Worm (Caenorhabditis elegans) whole organism, mixed stage, embryonic: ENCODE measurements around the gene F36F12.2.

Experiments
- lin-32 ChIP-seq: fragments of 200-800 bp; sonication (Bioruptor generic); optimal IDR thresholded peaks from 2 replicates; lab custom pipeline; 2018; ENCODE audit warnings: mild to moderate bottlenecking, missing genetic modification characterization, missing compliant biosample characterization
- mep-1 ChIP-seq: fragments of 150-350 bp; optimal IDR thresholded peaks from 2 replicates; lab custom pipeline; 2017; ENCODE audit warnings: missing biosample characterization, missing genetic modification reagents, missing genetic modification characterization, inconsistent platforms
- nhr-76 ChIP-seq: sonication (generic microtip); optimal IDR thresholded peaks from 2 replicates; lab custom pipeline; 2017; ENCODE audit warnings: missing biosample characterization, missing genetic modification characterization
- pha-4 ChIP-seq: fragments of 150-350 bp; optimal IDR thresholded peaks from 2 replicates; lab custom pipeline; 2018; ENCODE audit warnings: missing biosample characterization, missing genetic modification reagents, missing genetic modification characterization
- unc-62 ChIP-seq: fragments of 150-350 bp; optimal IDR thresholded peaks from 2 replicates; lab custom pipeline; 2014; ENCODE audit warnings: missing biosample characterization, missing genetic modification reagents, missing genetic modification characterization

- TF ChIP-seq mep-1 (tag; lab: Kevin White, UChicago) (peak; percentile 4), nhr-76 (tag; lab: Kevin White, UChicago) (no peak), lin-32 (no peak), pha-4 (tag; lab: Kevin White, UChicago) (no peak), unc-62 (GFP tag; lab: Kevin White, UChicago) (no peak)
Observed at ce11 chrV:2133512-2133911, 38.4 kb upstream of the F36F12.2 start.
